Fruit fly (Drosophila melanogaster): ENCODE data around the gene Xrcc2.
A peak's percentile ranks its signal among the peaks of the same experiment; 100 is the strongest.

Gene Xrcc2

DNA sequence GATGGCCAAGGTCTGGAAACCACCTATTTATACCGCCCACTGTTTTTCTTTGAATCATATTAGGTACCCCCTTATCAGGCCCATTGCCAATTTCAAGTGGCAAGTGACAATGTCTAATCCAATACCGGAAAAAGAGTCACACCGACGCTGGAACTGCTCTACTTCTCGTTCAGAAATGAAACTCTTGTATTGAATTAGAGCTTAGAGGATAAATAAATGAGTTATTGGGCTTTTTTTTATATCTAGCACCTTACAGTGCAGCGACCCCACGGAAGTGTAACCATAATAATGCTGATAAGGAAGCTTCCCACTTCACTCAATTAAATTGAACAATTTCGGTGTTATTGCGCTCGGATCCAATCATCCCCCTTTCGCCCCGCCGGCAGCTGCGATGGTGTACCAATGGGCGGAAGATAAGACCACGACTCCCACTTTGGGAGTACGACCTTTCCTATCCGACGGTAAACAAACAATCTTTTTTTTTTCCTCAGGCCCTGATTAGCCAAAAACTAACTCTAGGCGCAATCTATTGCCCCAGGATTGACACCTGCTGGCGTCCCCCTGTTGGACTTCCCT, 5.7 kb upstream of the Xrcc2 start, which contains the start of gene CG15043 (continued):
- peak; percentile 71 for TF ChIP-seq slbo (GFP tag; IDR thresholded peaks at IDR 0.05)
- peak; percentile 54 for TF ChIP-seq D19B (GFP tag; optimal IDR thresholded peaks at IDR 0.05)
- peak; percentile 40 for TF ChIP-seq CG3281 (GFP tag; optimal IDR thresholded peaks at IDR 0.05)
- no peak for TF ChIP-seq CG11093 (GFP tag; IDR thresholded peaks at IDR 0.05)
- peak; percentile 53 for TF ChIP-seq gsb (GFP tag; IDR thresholded peaks at IDR 0.05)
- TF ChIP-seq HHEX (GFP tag; optimal IDR thresholded peaks at IDR 0.05), result peak; percentile 50
- TF ChIP-seq CG18476 (GFP tag; optimal IDR thresholded peaks at IDR 0.05), result peak; percentile 13

DNA sequence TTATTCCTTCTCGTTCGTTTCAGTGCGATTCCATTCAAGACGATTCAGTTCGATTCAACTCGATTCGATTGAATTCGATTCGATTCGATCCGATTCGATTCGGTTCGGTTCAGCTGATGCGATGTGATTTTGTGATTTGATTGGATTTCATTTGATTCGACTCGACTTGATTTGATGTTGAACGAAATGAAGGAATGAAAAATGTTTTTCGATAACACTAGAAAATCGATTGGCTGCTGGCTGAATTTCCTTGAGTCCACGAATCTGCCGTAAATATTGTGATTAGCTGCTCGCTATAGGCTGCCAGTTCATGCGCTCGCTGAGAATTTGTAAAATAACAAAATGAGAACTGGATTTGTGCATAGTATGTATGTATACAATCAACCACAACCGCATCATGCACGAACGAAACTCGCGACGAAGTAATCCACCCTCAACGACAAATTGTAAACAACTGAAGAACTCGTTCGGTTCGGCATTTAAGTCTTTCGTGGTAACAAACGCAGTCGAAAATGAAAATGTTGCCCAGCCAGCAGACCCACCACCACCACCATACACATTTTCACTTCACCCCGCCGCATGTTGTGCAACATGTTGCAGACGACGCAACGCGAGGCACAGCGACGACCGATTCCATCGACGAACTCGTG, 5.1 kb downstream of the Xrcc2 start, which contains the start of gene Wnt5:
Gene Wnt5, minus strand, starts transcription at position 458 of the 650 bp plus-strand sequence.
- TF ChIP-seq Atf-2 (GFP tag; optimal IDR thresholded peaks at IDR 0.05) (no peak), Hmr (GFP tag; optimal IDR thresholded peaks at IDR 0.05) (no peak), CG1024 (GFP tag; IDR thresholded peaks at IDR 0.05) (no peak), cad (GFP tag; optimal IDR thresholded peaks at IDR 0.05) (no peak), hkb (optimal IDR thresholded peaks at IDR 0.05) (no peak), hkb (GFP tag; IDR thresholded peaks at IDR 0.05) (peak; percentile 28; the same call in 1 of the 2 replicates), CG12219 (GFP tag; optimal IDR thresholded peaks at IDR 0.05) (no peak), hbn (GFP tag; IDR thresholded peaks at IDR 0.05; ENCODE audit: partially characterized antibody) (no peak), CG15601 (tag; optimal IDR thresholded peaks at IDR 0.05) (peak; percentile 96), jigr1 (GFP tag; IDR thresholded peaks at IDR 0.05) (no peak), cwo (GFP tag; optimal IDR thresholded peaks at IDR 0.05) (no peak), Hr78 (GFP tag; optimal IDR thresholded peaks at IDR 0.05) (no peak), CG3838 (GFP tag; optimal IDR thresholded peaks at IDR 0.05) (no peak), ATbp (GFP tag; optimal IDR thresholded peaks at IDR 0.05) (no peak), amos (GFP tag; IDR thresholded peaks at IDR 0.05; ENCODE audit: partially characterized antibody) (0 out of 2 replicates have a peak, but pooled peaks have one; percentile 26), CG1647 (GFP tag; optimal IDR thresholded peaks at IDR 0.05) (no peak), vvl (GFP tag; IDR thresholded peaks at IDR 0.05) (peak; percentile 68; the same call in 1 of the 2 replicates), CG5245 (GFP tag; optimal IDR thresholded peaks at IDR 0.05) (no peak), sd (tag; optimal IDR thresholded peaks at IDR 0.05) (peak; percentile 15), CG17385 (GFP tag; optimal IDR thresholded peaks at IDR 0.05) (peak; percentile 38), CG3163 (GFP tag; optimal IDR thresholded peaks at IDR 0.05) (no peak), Sox100B (GFP tag; optimal IDR thresholded peaks at IDR 0.05) (no peak), danr (GFP tag; IDR thresholded peaks at IDR 0.05) (no peak), gfzf (GFP tag; optimal IDR thresholded peaks at IDR 0.05) (peak; percentile 4), insv (GFP tag; optimal IDR thresholded peaks at IDR 0.05) (peak in 1 of 2 experiments; percentile 29), lmd (GFP tag; IDR thresholded peaks at IDR 0.05) (no peak), HHEX (GFP tag; optimal IDR thresholded peaks at IDR 0.05) (no peak), CG5180 (GFP tag; optimal IDR thresholded peaks at IDR 0.05) (peak; percentile 97), nom (GFP tag; optimal IDR thresholded peaks at IDR 0.05) (peak; percentile 50), CG14667 (GFP tag; IDR thresholded peaks at IDR 0.05) (no peak), CG13624 (GFP tag; optimal IDR thresholded peaks at IDR 0.05) (no peak), ro (GFP tag; IDR thresholded peaks at IDR 0.05) (no peak), croc (GFP tag; conservative IDR thresholded peaks at IDR 0.05) (no peak), gce (GFP tag; IDR thresholded peaks at IDR 0.05) (peak; percentile 22; the same call in 1 of the 3 replicates), GATAe (GFP tag; conservative IDR thresholded peaks at IDR 0.05) (no peak), CG17568 (GFP tag; optimal IDR thresholded peaks at IDR 0.05) (no peak), pho (GFP tag; optimal IDR thresholded peaks at IDR 0.05) (no peak), dysf (GFP tag; IDR thresholded peaks at IDR 0.05) (no peak), org-1 (GFP tag; optimal IDR thresholded peaks at IDR 0.05) (no peak), pita (GFP tag; optimal IDR thresholded peaks at IDR 0.05) (no peak), ato (GFP tag; IDR thresholded peaks at IDR 0.05; ENCODE audit: partially characterized antibody) (0 out of 2 replicates have a peak, but pooled peaks have one; percentile 34)

Data from whole organism, embryonic.